Fruit fly (Drosophila melanogaster) whole organism, pupa: ENCODE data around the gene Bre1.
A peak's percentile ranks its signal among the peaks of the same experiment; 100 is the strongest.

Experiments used
- CG10348 ChIP-seq: fragments of 200-800 bp; sonication (Bioruptor generic); IDR thresholded peaks from 2 replicates; pipeline ENCODE4 v1.3.6; 2022; ENCODE audit warnings: missing biosample characterization, missing genetic modification characterization
- CG12605 ChIP-seq: fragments of 200-800 bp; sonication (Bioruptor generic); IDR thresholded peaks from 2 replicates; pipeline ENCODE4 v1.3.6; 2022; ENCODE audit warnings: missing biosample characterization, missing genetic modification characterization
- CG13204 ChIP-seq: fragments of 200-800 bp; sonication (Bioruptor generic); optimal IDR thresholded peaks from 2 replicates; lab custom pipeline; 2018; ENCODE audit warnings: missing biosample characterization, mild to moderate bottlenecking, missing genetic modification characterization, moderate library complexity
- CG14655 ChIP-seq: fragments of 200-800 bp; sonication (Bioruptor generic); optimal IDR thresholded peaks from 3 replicates; lab custom pipeline; 2017; ENCODE audit warnings: mild to moderate bottlenecking, missing biosample characterization, missing genetic modification reagents, missing genetic modification characterization
- CG15710 ChIP-seq: fragments of 200-800 bp; sonication (Bioruptor generic); optimal IDR thresholded peaks from 2 replicates; lab custom pipeline; 2018; ENCODE audit warnings: missing biosample characterization, mild to moderate bottlenecking, missing genetic modification characterization, moderate library complexity
- CG17806 ChIP-seq: fragments of 200-800 bp; sonication (Bioruptor generic); optimal IDR thresholded peaks from 2 replicates; lab custom pipeline; 2018; ENCODE audit warnings: missing biosample characterization, mild to moderate bottlenecking, missing genetic modification characterization, moderate library complexity
- CG32121 ChIP-seq: fragments of 200-800 bp; sonication (Bioruptor generic); IDR thresholded peaks from 2 replicates; pipeline ENCODE4 v1.3.6; 2022; ENCODE audit warnings: missing biosample characterization, missing genetic modification characterization
- CG34367 ChIP-seq: fragments of 200-800 bp; sonication (Bioruptor generic); optimal IDR thresholded peaks from 2 replicates; lab custom pipeline; 2018; ENCODE audit warnings: missing biosample characterization, mild to moderate bottlenecking, missing genetic modification characterization
- CG4496 ChIP-seq: fragments of 200-800 bp; sonication (Bioruptor generic); IDR thresholded peaks from 3 replicates; pipeline ENCODE4 v1.3.6; 2022; ENCODE audit warnings: missing biosample characterization, missing genetic modification characterization
- CG8159 ChIP-seq: fragments of 200-800 bp; sonication (Bioruptor generic); optimal IDR thresholded peaks from 3 replicates; lab custom pipeline; 2018; ENCODE audit warnings: missing biosample characterization, mild to moderate bottlenecking, missing genetic modification characterization, moderate library complexity
- CG8301 ChIP-seq: fragments of 200-800 bp; sonication (Bioruptor generic); optimal IDR thresholded peaks from 2 replicates; lab custom pipeline; 2018; ENCODE audit warnings: missing biosample characterization, mild to moderate bottlenecking, missing genetic modification characterization
- CG9948 ChIP-seq: fragments of 200-800 bp; sonication (Bioruptor generic); optimal IDR thresholded peaks from 2 replicates; lab custom pipeline; 2018; ENCODE audit warnings: missing biosample characterization, mild to moderate bottlenecking, missing genetic modification characterization, moderate library complexity
- D1 ChIP-seq: fragments of 200-800 bp; sonication (Bioruptor generic); optimal IDR thresholded peaks from 2 replicates; lab custom pipeline; 2018; ENCODE audit warnings: missing biosample characterization, mild to moderate bottlenecking, missing genetic modification characterization, moderate library complexity
- EcR ChIP-seq: fragments of 200-800 bp; sonication (Bioruptor generic); optimal IDR thresholded peaks from 3 replicates; lab custom pipeline; 2019; ENCODE audit warnings: missing biosample characterization, missing genetic modification characterization, mild to moderate bottlenecking, moderate library complexity, missing genetic modification reagents
- Ets98B ChIP-seq: fragments of 200-800 bp; sonication (Bioruptor generic); IDR thresholded peaks from 2 replicates; pipeline ENCODE4 v1.3.6; 2022; ENCODE audit warnings: missing biosample characterization, missing genetic modification characterization
- Pif1A ChIP-seq: fragments of 200-800 bp; sonication (Bioruptor generic); optimal IDR thresholded peaks from 3 replicates; lab custom pipeline; 2016; ENCODE audit warnings: missing biosample characterization, missing genetic modification characterization
- Pif1B ChIP-seq: fragments of 200-800 bp; sonication (Bioruptor generic); optimal IDR thresholded peaks from 3 replicates; lab custom pipeline; 2016; ENCODE audit warnings: missing biosample characterization, missing genetic modification characterization
- Snoo ChIP-seq: fragments of 200-800 bp; sonication (Bioruptor generic); optimal IDR thresholded peaks from 3 replicates; lab custom pipeline; 2017; ENCODE audit warnings: missing biosample characterization, mild to moderate bottlenecking, missing genetic modification characterization, inconsistent platforms
- fd96Ca ChIP-seq: fragments of 200-800 bp; sonication (Bioruptor generic); IDR thresholded peaks from 3 replicates; pipeline ENCODE4 v1.3.6; 2022; ENCODE audit warnings: missing biosample characterization, missing genetic modification characterization
- gl ChIP-seq: fragments of 200-800 bp; sonication (Bioruptor generic); optimal IDR thresholded peaks from 2 replicates; lab custom pipeline; 2018; ENCODE audit warnings: missing biosample characterization, mild to moderate bottlenecking, missing genetic modification characterization
- rn ChIP-seq: fragments of 200-800 bp; sonication (Bioruptor generic); IDR thresholded peaks from 2 replicates; pipeline ENCODE4 v1.3.6; 2022; ENCODE audit warnings: missing biosample characterization, missing genetic modification characterization

The Bre1 gene

dm6 chr3L:5809642-5810279 lies 15.8 kb upstream of the Bre1 start:
- TF ChIP-seq CG34367 (tag; lab: Kevin White, UChicago) (no peak), CG15710 (tag; lab: Kevin White, UChicago) (no peak), CG10348 (GFP tag; lab: Robert Waterston, UW) (no peak), Ets98B (GFP tag; lab: Robert Waterston, UW) (no peak), CG17806 (tag; lab: Kevin White, UChicago) (no peak)

dm6 chr3L:5809201-5809584 lies 15.2 kb upstream of the Bre1 start:
- no peak for TF ChIP-seq gl (tag; lab: Kevin White, UChicago)
- no peak for TF ChIP-seq CG14655 (GFP tag; lab: Kevin White, UChicago)
- no peak for TF ChIP-seq CG15710 (tag; lab: Kevin White, UChicago)
- no peak for TF ChIP-seq CG12605
- TF ChIP-seq CG10348 (GFP tag; lab: Robert Waterston, UW), result no peak
- TF ChIP-seq CG13204 (GFP tag; lab: Kevin White, UChicago), result no peak
- no peak for TF ChIP-seq rn
- TF ChIP-seq CG34367 (tag; lab: Kevin White, UChicago), result no peak
- no peak for TF ChIP-seq Pif1A
- TF ChIP-seq EcR, result no peak
- TF ChIP-seq CG17806 (tag; lab: Kevin White, UChicago), result no peak
- TF ChIP-seq Pif1B (GFP tag; lab: Kevin White, UChicago), result no peak
- TF ChIP-seq Snoo (tag; lab: Kevin White, UChicago), result no peak

- no peak for TF ChIP-seq CG10348 (GFP tag; lab: Robert Waterston, UW)
- no peak for TF ChIP-seq EcR
- TF ChIP-seq fd96Ca, result no peak
- TF ChIP-seq rn, result no peak
- TF ChIP-seq CG34367 (tag; lab: Kevin White, UChicago), result no peak
- no peak for TF ChIP-seq Ets98B (GFP tag; lab: Robert Waterston, UW)
- TF ChIP-seq CG32121 (GFP tag; lab: Robert Waterston, UW), result peak; percentile 80
Measured at dm6 chr3L:5808540-5809200, 14.7 kb upstream of the Bre1 start.

- TF ChIP-seq Snoo (tag; lab: Kevin White, UChicago), result peak; percentile 55
- peak; percentile 23 for TF ChIP-seq EcR
- TF ChIP-seq fd96Ca, result peak; percentile 87
- TF ChIP-seq CG9948, result peak; percentile 85
- peak; percentile 11; the same call in 1 of the 2 replicates for TF ChIP-seq CG12605
- TF ChIP-seq CG15710 (tag; lab: Kevin White, UChicago), result peak; percentile 86
- TF ChIP-seq CG13204 (GFP tag; lab: Kevin White, UChicago), result peak; percentile 62
- peak; percentile 59 for TF ChIP-seq gl (tag; lab: Kevin White, UChicago)
- TF ChIP-seq CG8301 (tag; lab: Kevin White, UChicago), result peak; percentile 87
- TF ChIP-seq CG10348 (GFP tag; lab: Robert Waterston, UW), result 0 out of 2 replicates have a peak, but pooled peaks have one; percentile 31
- peak; percentile 87 for TF ChIP-seq CG14655 (GFP tag; lab: Kevin White, UChicago)
- TF ChIP-seq CG8159, result peak; percentile 89
- TF ChIP-seq D1, result peak; percentile 50
- TF ChIP-seq Ets98B (GFP tag; lab: Robert Waterston, UW), result peak; percentile 62
- TF ChIP-seq CG4496 (GFP tag; lab: Robert Waterston, UW), result no peak; the same call in 1 of the 3 replicates
- peak; percentile 75 for TF ChIP-seq CG34367 (tag; lab: Kevin White, UChicago)
- TF ChIP-seq Pif1A, result peak; percentile 88
- peak; percentile 79 for TF ChIP-seq CG17806 (tag; lab: Kevin White, UChicago)
- TF ChIP-seq CG32121 (GFP tag; lab: Robert Waterston, UW), result no peak; the same call in 1 of the 2 replicates
- no peak for TF ChIP-seq rn
- peak; percentile 78 for TF ChIP-seq Pif1B (GFP tag; lab: Kevin White, UChicago)
Measured at dm6 chr3L:5808101-5808433, 14.1 kb upstream of the Bre1 start.

- TF ChIP-seq fd96Ca (peak; percentile 65; the same call in 2 of the 3 replicates), CG34367 (tag; lab: Kevin White, UChicago) (no peak), Pif1B (GFP tag; lab: Kevin White, UChicago) (peak; percentile 14), Snoo (tag; lab: Kevin White, UChicago) (no peak), CG32121 (GFP tag; lab: Robert Waterston, UW) (peak; percentile 68; the same call in 1 of the 2 replicates), CG4496 (GFP tag; lab: Robert Waterston, UW) (peak; percentile 75; the same call in 2 of the 3 replicates), CG14655 (GFP tag; lab: Kevin White, UChicago) (peak; percentile 50), CG15710 (tag; lab: Kevin White, UChicago) (peak; percentile 4), CG8301 (tag; lab: Kevin White, UChicago) (peak; percentile 23), gl (tag; lab: Kevin White, UChicago) (peak; percentile 37), EcR (peak; percentile 37), Pif1A (peak; percentile 13), CG17806 (tag; lab: Kevin White, UChicago) (no peak), CG13204 (GFP tag; lab: Kevin White, UChicago) (no peak), CG12605 (no peak), Ets98B (GFP tag; lab: Robert Waterston, UW) (peak; percentile 35; the same call in 1 of the 2 replicates)
- TF ChIP-seq, all 21 proteins: peak for 11
Measured at dm6 chr3L:5807370-5808100, 13.5 kb upstream of the Bre1 start.
